Fruit fly (Drosophila melanogaster) whole organism, embryonic: ENCODE measurements around the gene hdly.

ENCODE experiments used
- Awh ChIP-seq: fragments of 200-800 bp; sonication (Bioruptor generic); IDR thresholded peaks from 2 replicates; pipeline ENCODE4, ENCODE4 v1.3.6; 2022; ENCODE audit warnings: missing biosample characterization, missing genetic modification characterization
- CG10543 ChIP-seq: fragments of 200-800 bp; sonication (Bioruptor generic); optimal IDR thresholded peaks from 3 replicates; lab custom pipeline; 2017; ENCODE audit warnings: missing biosample characterization, mild to moderate bottlenecking, missing genetic modification characterization, moderate library complexity
- CG11696 ChIP-seq: fragments of 200-800 bp; sonication (Bioruptor generic); IDR thresholded peaks from 2 replicates; pipeline ENCODE4 v1.3.6; 2022; ENCODE audit warnings: missing biosample characterization, missing genetic modification characterization
- CG12391 ChIP-seq: fragments of 200-800 bp; sonication (Bioruptor generic); optimal IDR thresholded peaks from 3 replicates; lab custom pipeline; 2018; ENCODE audit warnings: missing biosample characterization, mild to moderate bottlenecking, missing genetic modification characterization, moderate library complexity
- CG13287 ChIP-seq: fragments of 200-800 bp; sonication (Bioruptor generic); IDR thresholded peaks from 2 replicates; pipeline ENCODE4 v1.3.6; 2022; ENCODE audit warnings: missing biosample characterization, missing genetic modification characterization; ENCODE audit not compliant: partially characterized antibody
- CG1792 ChIP-seq: fragments of 200-800 bp; sonication (Bioruptor generic); optimal IDR thresholded peaks from 2 replicates; lab custom pipeline; 2016; ENCODE audit warnings: missing biosample characterization, missing genetic modification characterization
- CG2199 ChIP-seq: fragments of 200-800 bp; sonication (Bioruptor generic); IDR thresholded peaks from 3 replicates; pipeline ENCODE4 v1.3.6; 2022; ENCODE audit warnings: missing biosample characterization, missing genetic modification characterization
- CG32532 ChIP-seq: fragments of 200-800 bp; sonication (Bioruptor generic); IDR thresholded peaks from 2 replicates; pipeline ENCODE4 v1.3.6; 2022; ENCODE audit warnings: missing biosample characterization, missing genetic modification characterization
- CG3847 ChIP-seq: fragments of 200-800 bp; sonication (Bioruptor generic); IDR thresholded peaks from 2 replicates; pipeline ENCODE4 v1.3.6; 2022; ENCODE audit warnings: missing biosample characterization, missing genetic modification characterization
- CG42726 ChIP-seq: fragments of 200-800 bp; sonication (Bioruptor generic); IDR thresholded peaks from 2 replicates; pipeline ENCODE4 v1.3.6; 2022; ENCODE audit warnings: missing biosample characterization, missing genetic modification characterization; ENCODE audit not compliant: partially characterized antibody
- CG4282 ChIP-seq: fragments of 200-800 bp; sonication (Bioruptor generic); optimal IDR thresholded peaks from 2 replicates; lab custom pipeline; 2016; ENCODE audit warnings: missing biosample characterization, missing genetic modification characterization
- CG4360 ChIP-seq: fragments of 200-800 bp; sonication (Bioruptor generic); IDR thresholded peaks from 2 replicates; pipeline ENCODE4 v1.3.6; 2022; ENCODE audit warnings: missing biosample characterization, missing genetic modification characterization
- CG4707 ChIP-seq: fragments of 200-800 bp; sonication (Bioruptor generic); optimal IDR thresholded peaks from 2 replicates; lab custom pipeline; 2018; ENCODE audit warnings: missing biosample characterization, mild to moderate bottlenecking, missing genetic modification characterization, moderate library complexity
- CG5953 ChIP-seq: fragments of 200-800 bp; sonication (Bioruptor generic); IDR thresholded peaks from 2 replicates; pipeline ENCODE4 v1.3.6; 2022; ENCODE audit warnings: missing biosample characterization, missing genetic modification characterization
- CG7963 ChIP-seq: fragments of 200-800 bp; sonication (Bioruptor generic); IDR thresholded peaks from 3 replicates; pipeline ENCODE4 v1.3.6; 2022; ENCODE audit warnings: missing biosample characterization, missing genetic modification characterization; ENCODE audit not compliant: partially characterized antibody
- CG8478 ChIP-seq: fragments of >200 bp; optimal IDR thresholded peaks from 2 replicates; lab custom pipeline; 2018
- CG9876 ChIP-seq: fragments of 200-800 bp; sonication (Bioruptor generic); optimal IDR thresholded peaks from 2 replicates; lab custom pipeline; 2016; ENCODE audit warnings: missing biosample characterization, missing genetic modification characterization
- CrebB ChIP-seq: fragments of 200-800 bp; sonication (Bioruptor generic); optimal IDR thresholded peaks from 3 replicates; lab custom pipeline; 2018; ENCODE audit warnings: missing biosample characterization, mild to moderate bottlenecking, missing genetic modification characterization
- D ChIP-seq, 2 experiments: fragments of 200-800 bp in 1 of 2; fragments of >200 bp in 1 of 2; sonication (Bioruptor generic) in 1 of 2; optimal IDR thresholded peaks; 2 replicates in 1 of 2; 3 replicates in 1 of 2; lab custom pipeline; 2017; ENCODE audit warnings: mild to moderate bottlenecking in 1 of 2, missing biosample characterization in 1 of 2, missing genetic modification characterization in 1 of 2, missing genetic modification reagents in 1 of 2
- Hr78 ChIP-seq, 2 experiments: fragments of 200-800 bp in 1 of 2; fragments of >200 bp in 1 of 2; sonication (Bioruptor generic) in 1 of 2; optimal IDR thresholded peaks; 2 replicates each; lab custom pipeline; 2017 to 2019; ENCODE audit warnings: missing biosample characterization in 2 of 2, missing genetic modification characterization in 2 of 2, mild to moderate bottlenecking in 1 of 2, moderate library complexity in 1 of 2
- Med ChIP-seq: fragments of 200-800 bp; sonication (Bioruptor generic); peaks from one replicate; lab custom pipeline; 2016; ENCODE audit warnings: missing biosample characterization, missing genetic modification characterization, mild to moderate bottlenecking, inconsistent platforms, moderate library complexity
- Opbp ChIP-seq: fragments of 200-800 bp; sonication (Bioruptor generic); IDR thresholded peaks from 3 replicates; pipeline ENCODE4 v1.3.6; 2022; ENCODE audit warnings: missing biosample characterization, missing genetic modification characterization; ENCODE audit not compliant: partially characterized antibody
- Scr ChIP-seq: fragments of 200-800 bp; sonication (Bioruptor generic); IDR thresholded peaks from 2 replicates; pipeline ENCODE4 v1.3.6; 2022; ENCODE audit warnings: missing biosample characterization, missing genetic modification characterization; ENCODE audit not compliant: partially characterized antibody
- Tbp ChIP-seq: fragments of >200 bp; optimal IDR thresholded peaks from 2 replicates; lab custom pipeline; 2018; ENCODE audit warnings: missing biosample characterization, missing genetic modification characterization
- bbx ChIP-seq: fragments of 200-800 bp; sonication (Bioruptor generic); IDR thresholded peaks from 2 replicates; pipeline ENCODE4 v1.3.6; 2022; ENCODE audit warnings: missing biosample characterization, missing genetic modification characterization; ENCODE audit not compliant: partially characterized antibody
- bowl ChIP-seq: fragments of 200-800 bp; sonication (Bioruptor generic); IDR thresholded peaks from 2 replicates; pipeline ENCODE4 v1.3.6; 2022; ENCODE audit warnings: missing biosample characterization, missing genetic modification characterization
- btn ChIP-seq: fragments of 200-800 bp; sonication (Bioruptor generic); optimal IDR thresholded peaks from 2 replicates; lab custom pipeline; 2016; ENCODE audit warnings: missing biosample characterization, missing genetic modification characterization
- caup ChIP-seq: fragments of 200-800 bp; sonication (Bioruptor generic); optimal IDR thresholded peaks from 3 replicates; lab custom pipeline; 2017; ENCODE audit warnings: missing biosample characterization, mild to moderate bottlenecking, missing genetic modification characterization, moderate library complexity; ENCODE audit not compliant: severe bottlenecking
- chinmo ChIP-seq: fragments of 200-800 bp; sonication (Bioruptor generic); IDR thresholded peaks from 4 replicates; pipeline ENCODE4 v1.3.6; 2022; ENCODE audit warnings: missing biosample characterization, missing genetic modification characterization; ENCODE audit not compliant: partially characterized antibody
- disco-r ChIP-seq: fragments of 200-800 bp; sonication (Bioruptor generic); optimal IDR thresholded peaks from 2 replicates; lab custom pipeline; 2016; ENCODE audit warnings: missing biosample characterization, missing genetic modification characterization
- esg ChIP-seq: fragments of 200-800 bp; sonication (Bioruptor generic); conservative IDR thresholded peaks from 2 replicates; pipeline ENCODE4 v1.3.6; 2022; ENCODE audit warnings: missing biosample characterization, missing genetic modification characterization
- exex ChIP-seq: fragments of 200-800 bp; sonication (Bioruptor generic); optimal IDR thresholded peaks from 4 replicates; lab custom pipeline; 2018; ENCODE audit warnings: missing biosample characterization, mild to moderate bottlenecking, missing genetic modification characterization, moderate library complexity
- gsb ChIP-seq: fragments of 200-800 bp; sonication (Bioruptor generic); IDR thresholded peaks from 2 replicates; pipeline ENCODE4 v1.3.6; 2022; ENCODE audit warnings: missing biosample characterization, missing genetic modification characterization
- ind ChIP-seq: fragments of 200-800 bp; sonication (Bioruptor generic); optimal IDR thresholded peaks from 3 replicates; lab custom pipeline; 2016; ENCODE audit warnings: missing biosample characterization, missing genetic modification characterization
- insv ChIP-seq, 2 experiments: fragments of 200-800 bp; sonication (Bioruptor generic); optimal IDR thresholded peaks; 3 replicates each; lab custom pipeline; 2016 to 2018; ENCODE audit warnings: missing biosample characterization in 2 of 2, missing genetic modification characterization in 2 of 2
- oc ChIP-seq: fragments of 200-800 bp; sonication (Bioruptor generic); optimal IDR thresholded peaks from 2 replicates; lab custom pipeline; 2018; ENCODE audit warnings: missing biosample characterization, mild to moderate bottlenecking, missing genetic modification characterization, moderate library complexity
- onecut ChIP-seq: fragments of 200-800 bp; sonication (Bioruptor generic); IDR thresholded peaks from 2 replicates; pipeline ENCODE4 v1.3.6; 2022; ENCODE audit warnings: missing biosample characterization, missing genetic modification characterization
- repo ChIP-seq: fragments of 200-800 bp; sonication (Bioruptor generic); optimal IDR thresholded peaks from 2 replicates; lab custom pipeline; 2016; ENCODE audit warnings: missing biosample characterization, missing genetic modification characterization
- sens ChIP-seq: fragments of 200-800 bp; sonication (Bioruptor generic); peaks from one replicate; lab custom pipeline; 2016; ENCODE audit warnings: missing biosample characterization, missing genetic modification characterization
- toy ChIP-seq: fragments of 200-800 bp; sonication (Bioruptor generic); IDR thresholded peaks from 2 replicates; pipeline ENCODE4 v1.3.6; 2022; ENCODE audit warnings: missing biosample characterization, missing genetic modification characterization
- unc-4 ChIP-seq: fragments of 200-800 bp; sonication (Bioruptor generic); IDR thresholded peaks from 2 replicates; pipeline ENCODE4 v1.3.6; 2022; ENCODE audit warnings: missing biosample characterization, missing genetic modification characterization; ENCODE audit not compliant: partially characterized antibody
- zen ChIP-seq: fragments of 200-800 bp; sonication (Bioruptor generic); optimal IDR thresholded peaks from 3 replicates; lab custom pipeline; 2018; ENCODE audit warnings: missing biosample characterization, mild to moderate bottlenecking, missing genetic modification characterization, moderate library complexity
- zen2 ChIP-seq: fragments of 200-800 bp; sonication (Bioruptor generic); IDR thresholded peaks from 3 replicates; pipeline ENCODE4 v1.3.6; 2022; ENCODE audit warnings: missing biosample characterization, missing genetic modification characterization; ENCODE audit not compliant: partially characterized antibody

The hdly gene

DNA sequence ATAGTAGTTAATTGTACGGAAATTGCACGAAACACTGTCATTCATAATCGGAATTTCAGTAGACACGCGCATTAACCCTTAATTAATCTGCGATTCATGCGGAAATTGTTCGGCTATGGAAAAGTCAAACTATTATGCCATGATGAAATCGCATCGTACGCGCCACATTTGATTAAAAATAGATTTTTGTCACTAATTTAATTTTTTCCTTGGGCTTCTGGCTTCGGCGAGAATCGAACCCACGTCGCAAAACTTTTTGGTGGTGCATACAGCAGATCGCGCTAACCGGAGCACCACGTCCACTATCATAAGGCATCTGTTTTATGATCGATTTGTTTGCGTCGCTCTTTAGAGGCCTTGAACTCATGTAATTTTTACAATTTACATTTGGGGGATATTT is 1.4 kb upstream of the hdly start (continued):
- peak; percentile 66 for TF ChIP-seq exex
- no peak for TF ChIP-seq toy (GFP tag; lab: Robert Waterston, UW)
- TF ChIP-seq repo: no peak
- no peak for TF ChIP-seq gsb (GFP tag; lab: Robert Waterston, UW)
- TF ChIP-seq CG11696: no peak
- TF ChIP-seq Hr78 (GFP tag; optimal IDR thresholded peaks at IDR 0.05; lab: Kevin White, UChicago): peak in 1 of 2 experiments; percentile 35
- TF ChIP-seq CG1792: no peak
- peak; percentile 27; the same call in 1 of the 3 replicates for TF ChIP-seq zen2
- no peak for TF ChIP-seq onecut (GFP tag; lab: Robert Waterston, UW)
- TF ChIP-seq bbx (GFP tag; lab: Robert Waterston, UW): peak; percentile 75
- no peak for TF ChIP-seq caup (GFP tag; lab: Kevin White, UChicago)
- no peak for TF ChIP-seq disco-r (GFP tag; lab: Kevin White, UChicago)
- TF ChIP-seq CG5953 (GFP tag; lab: Robert Waterston, UW): no peak
- TF ChIP-seq CG4282 (GFP tag; lab: Kevin White, UChicago): no peak
- TF ChIP-seq CrebB: no peak
- no peak for TF ChIP-seq Tbp (GFP tag; lab: Kevin White, UChicago)
- TF ChIP-seq D (optimal IDR thresholded peaks at IDR 0.05; lab: Kevin White, UChicago): no peak
- no peak for TF ChIP-seq D (GFP tag; optimal IDR thresholded peaks at IDR 0.05; lab: Kevin White, UChicago)
- peak; percentile 31 for TF ChIP-seq zen
- TF ChIP-seq oc: peak; percentile 2
- peak; percentile 76; the same call in 2 of the 4 replicates for TF ChIP-seq chinmo (GFP tag; lab: Robert Waterston, UW)
- no peak for TF ChIP-seq bowl (GFP tag; lab: Robert Waterston, UW)
- no peak for TF ChIP-seq CG9876
- no peak for TF ChIP-seq Awh (GFP tag; lab: Robert Waterston, UW)
- TF ChIP-seq CG10543: no peak
- no peak for TF ChIP-seq CG8478 (lab: Kevin White, UChicago)
- TF ChIP-seq CG13287: peak; percentile 15; the same call in 1 of the 2 replicates
- peak; percentile 87 for TF ChIP-seq Opbp
- TF ChIP-seq CG3847 (GFP tag; lab: Robert Waterston, UW): no peak
- TF ChIP-seq CG42726 (GFP tag; lab: Robert Waterston, UW): peak; percentile 75; the same call in 1 of the 2 replicates
- TF ChIP-seq Med (GFP tag; lab: Kevin White, UChicago): peak; percentile 57
- TF ChIP-seq CG2199: peak; percentile 98
- TF ChIP-seq btn (GFP tag; lab: Kevin White, UChicago): no peak
- no peak for TF ChIP-seq CG4707 (GFP tag; lab: Kevin White, UChicago)
- 0 out of 2 replicates have a peak, but pooled peaks have one; percentile 29 for TF ChIP-seq CG4360 (GFP tag; lab: Robert Waterston, UW)
- peak; percentile 8; the same call in 1 of the 2 replicates for TF ChIP-seq CG32532 (GFP tag; lab: Robert Waterston, UW)
- TF ChIP-seq esg (GFP tag; lab: Robert Waterston, UW): no peak
- peak; percentile 75 for TF ChIP-seq CG7963 (GFP tag; lab: Robert Waterston, UW)
- TF ChIP-seq unc-4: peak; percentile 19; the same call in 1 of the 2 replicates
- no peak for TF ChIP-seq CG12391 (tag; lab: Kevin White, UChicago)
- no peak for TF ChIP-seq insv (GFP tag; optimal IDR thresholded peaks at IDR 0.05; lab: Kevin White, UChicago)
- TF ChIP-seq sens (GFP tag; lab: Kevin White, UChicago): peak; percentile 75
- TF ChIP-seq ind (GFP tag; lab: Kevin White, UChicago): no peak
- peak; percentile 65 for TF ChIP-seq Scr
